Worm (Caenorhabditis elegans): Measurements from ENCODE around the gene Y54G2A.45.

Gene Y54G2A.45

ce11 chrIV:2838308-2838707 is 32.7 kb downstream of the Y54G2A.45 start, which contains the start of gene Y54G2A.7:
Y54G2A.7 (plus strand) TSS chrIV:2838608.
- no peak for TF ChIP-seq zip-8 (tag; optimal IDR thresholded peaks at IDR 0.05)
- no peak for TF ChIP-seq mep-1 (tag; optimal IDR thresholded peaks at IDR 0.05)
- no peak for TF ChIP-seq ceh-39 (tag; optimal IDR thresholded peaks at IDR 0.05)
- no peak for TF ChIP-seq ceh-43 (GFP tag; optimal IDR thresholded peaks at IDR 0.05)
- TF ChIP-seq lin-13 (tag; optimal IDR thresholded peaks at IDR 0.05): no peak
- no peak for TF ChIP-seq nhr-76 (tag; optimal IDR thresholded peaks at IDR 0.05)
- no peak for TF ChIP-seq bed-3 (GFP tag; optimal IDR thresholded peaks at IDR 0.05)
- no peak for TF ChIP-seq sem-2 (GFP tag; optimal IDR thresholded peaks at IDR 0.05)
- TF ChIP-seq elt-3 (tag; optimal IDR thresholded peaks at IDR 0.05): no peak
- TF ChIP-seq nhr-2 (tag; optimal IDR thresholded peaks at IDR 0.05): no peak
- no peak for TF ChIP-seq pha-4 (tag; optimal IDR thresholded peaks at IDR 0.05)
- TF ChIP-seq sptf-1 (tag; optimal IDR thresholded peaks at IDR 0.05): no peak
- no peak for TF ChIP-seq mls-2 (tag; optimal IDR thresholded peaks at IDR 0.05)
- TF ChIP-seq ztf-11 (tag; optimal IDR thresholded peaks at IDR 0.05): no peak

- no peak for TF ChIP-seq mep-1 (tag; optimal IDR thresholded peaks at IDR 0.05)
- TF ChIP-seq nhr-2 (tag; optimal IDR thresholded peaks at IDR 0.05): no peak
- TF ChIP-seq cnd-1 (tag; optimal IDR thresholded peaks at IDR 0.05): no peak
- TF ChIP-seq sem-2 (GFP tag; optimal IDR thresholded peaks at IDR 0.05): no peak
- no peak for TF ChIP-seq unc-39 (tag; optimal IDR thresholded peaks at IDR 0.05)
- TF ChIP-seq ces-1 (GFP tag; optimal IDR thresholded peaks at IDR 0.05): no peak
These were observed 35.6 kb downstream of the Y54G2A.45 start, which contains the start of gene clec-83 for ce11 chrIV:2841260-2841659. clec-83 (minus strand) TSS chrIV:2841472.

- TF ChIP-seq mls-2 (tag; optimal IDR thresholded peaks at IDR 0.05) (no peak), tbx-8 (GFP tag; optimal IDR thresholded peaks at IDR 0.05) (no peak), nhr-76 (tag; optimal IDR thresholded peaks at IDR 0.05) (no peak), flh-1 (GFP tag; optimal IDR thresholded peaks at IDR 0.05) (no peak), nhr-2 (tag; optimal IDR thresholded peaks at IDR 0.05) (no peak), bed-3 (GFP tag; optimal IDR thresholded peaks at IDR 0.05) (no peak), mab-5 (tag; optimal IDR thresholded peaks at IDR 0.05) (no peak), nhr-237 (tag; optimal IDR thresholded peaks at IDR 0.05) (no peak), ceh-43 (GFP tag; optimal IDR thresholded peaks at IDR 0.05) (no peak), blmp-1 (tag; optimal IDR thresholded peaks at IDR 0.05) (no peak), unc-39 (tag; optimal IDR thresholded peaks at IDR 0.05) (no peak), M03D4.4 (tag; optimal IDR thresholded peaks at IDR 0.05) (no peak), lsy-2 (tag; optimal IDR thresholded peaks at IDR 0.05) (no peak), lin-13 (tag; optimal IDR thresholded peaks at IDR 0.05) (no peak), ham-2 (GFP tag; optimal IDR thresholded peaks at IDR 0.05) (no peak), hlh-1 (tag; optimal IDR thresholded peaks at IDR 0.05) (no peak)
These were observed 36.5 kb downstream of the Y54G2A.45 start, which contains the start of gene clec-84 for ce11 chrIV:2842162-2842561. clec-84 (plus strand) TSS chrIV:2842462.

ce11 chrIV:2843882-2844281 is 38.2 kb downstream of the Y54G2A.45 start, which contains the start of gene Y54G2A.15:
Y54G2A.15 (minus strand) TSS chrIV:2843982.
- TF ChIP-seq cnd-1 (tag; optimal IDR thresholded peaks at IDR 0.05): no peak
- TF ChIP-seq M03D4.4 (tag; optimal IDR thresholded peaks at IDR 0.05): no peak
- TF ChIP-seq elt-1 (tag; optimal IDR thresholded peaks at IDR 0.05; ENCODE audit: borderline replicate concordance, insufficient read depth): no peak
- no peak for TF ChIP-seq hlh-1 (tag; optimal IDR thresholded peaks at IDR 0.05)
- no peak for TF ChIP-seq mab-5 (tag; optimal IDR thresholded peaks at IDR 0.05)
- TF ChIP-seq drap-1 (GFP tag; optimal IDR thresholded peaks at IDR 0.05): no peak
- no peak for TF ChIP-seq lin-32 (GFP tag; optimal IDR thresholded peaks at IDR 0.05)
- no peak for TF ChIP-seq unc-39 (tag; optimal IDR thresholded peaks at IDR 0.05)
- no peak for TF ChIP-seq bed-3 (GFP tag; optimal IDR thresholded peaks at IDR 0.05)
- no peak for TF ChIP-seq mls-2 (tag; optimal IDR thresholded peaks at IDR 0.05)
- no peak for TF ChIP-seq pha-4 (tag; optimal IDR thresholded peaks at IDR 0.05)
- no peak for TF ChIP-seq mep-1 (tag; optimal IDR thresholded peaks at IDR 0.05)
- no peak for TF ChIP-seq ztf-11 (tag; optimal IDR thresholded peaks at IDR 0.05)
- no peak for TF ChIP-seq unc-62 (GFP tag; optimal IDR thresholded peaks at IDR 0.05)
- no peak for TF ChIP-seq nhr-28 (tag; optimal IDR thresholded peaks at IDR 0.05)
- no peak for TF ChIP-seq blmp-1 (tag; optimal IDR thresholded peaks at IDR 0.05)
- no peak for TF ChIP-seq lin-13 (tag; optimal IDR thresholded peaks at IDR 0.05)

- TF ChIP-seq pha-4 (tag; optimal IDR thresholded peaks at IDR 0.05) (peak; percentile 33), sem-2 (GFP tag; optimal IDR thresholded peaks at IDR 0.05) (no peak)
These were observed 40.6 kb downstream of the Y54G2A.45 start, which contains the start of gene Y54G2A.40 for ce11 chrIV:2846264-2846663. Y54G2A.40 (plus strand) TSS chrIV:2846476.

Data from whole organism, mixed stage, embryonic.